Worm (Caenorhabditis elegans) whole organism, young adult: ENCODE results near the gene Y58A7A.4.

ENCODE experiments used
- F10E7.11 ChIP-seq: sonication (generic microtip); optimal IDR thresholded peaks from 2 replicates; lab custom pipeline; 2017; ENCODE audit warnings: mild to moderate bottlenecking, missing genetic modification characterization, moderate library complexity, missing compliant biosample characterization
- Y53G8AR.9 ChIP-seq: fragments of 200-800 bp; sonication (Bioruptor generic); conservative IDR thresholded peaks from 2 replicates; pipeline ENCODE4 v1.3.6; 2022; ENCODE audit warnings: missing genetic modification reagents, missing genetic modification characterization, missing compliant biosample characterization
- Y56A3A.18 ChIP-seq: fragments of 200-800 bp; sonication (Bioruptor generic); IDR thresholded peaks from 2 replicates; pipeline ENCODE4 v1.3.6; 2022; ENCODE audit warnings: missing genetic modification reagents, missing genetic modification characterization, missing compliant biosample characterization
- aptf-2 ChIP-seq: fragments of 200-800 bp; sonication (Bioruptor generic); conservative IDR thresholded peaks from 2 replicates; pipeline ENCODE4 v1.3.6; 2022; ENCODE audit warnings: missing genetic modification reagents, missing genetic modification characterization, missing compliant biosample characterization
- atf-7 ChIP-seq: sonication (generic microtip); optimal IDR thresholded peaks from 2 replicates; lab custom pipeline; 2017; ENCODE audit warnings: mild to moderate bottlenecking, missing genetic modification characterization, missing compliant biosample characterization
- athp-1 ChIP-seq: sonication (generic microtip); optimal IDR thresholded peaks from 2 replicates; lab custom pipeline; 2017; ENCODE audit warnings: mild to moderate bottlenecking, missing genetic modification characterization, missing compliant biosample characterization
- attf-3 ChIP-seq: fragments of 200-800 bp; sonication (Bioruptor generic); conservative IDR thresholded peaks from 2 replicates; pipeline ENCODE4 v1.3.6; 2022; ENCODE audit warnings: missing genetic modification reagents, missing genetic modification characterization, missing compliant biosample characterization
- cebp-1 ChIP-seq, 2 experiments: fragments of 200-800 bp in 1 of 2; sonication (Bioruptor generic) in 1 of 2; sonication (generic microtip) in 1 of 2; IDR thresholded peaks in 1 of 2; optimal IDR thresholded peaks in 1 of 2; 2 replicates each; pipeline versions ENCODE4 v1.3.6 to Lab custom; 2017 to 2022; ENCODE audit warnings: missing compliant biosample characterization in 2 of 2, missing genetic modification characterization in 2 of 2, mild to moderate bottlenecking in 1 of 2, missing genetic modification reagents in 1 of 2, moderate library complexity in 1 of 2
- ceh-58 ChIP-seq: fragments of 200-800 bp; sonication (Bioruptor generic); IDR thresholded peaks from 2 replicates; pipeline ENCODE4 v1.3.6; 2022; ENCODE audit warnings: missing genetic modification characterization, missing compliant biosample characterization
- die-1 ChIP-seq: sonication (generic microtip); optimal IDR thresholded peaks from 2 replicates; lab custom pipeline; 2016; ENCODE audit warnings: missing genotype, mild to moderate bottlenecking, missing genetic modification characterization, missing compliant biosample characterization
- dox-1 ChIP-seq: fragments of 200-800 bp; sonication (Bioruptor generic); IDR thresholded peaks from 2 replicates; pipeline ENCODE4 v1.3.6; 2022; ENCODE audit warnings: missing genetic modification reagents, missing genetic modification characterization, missing compliant biosample characterization
- efl-1 ChIP-seq: fragments of 150-350 bp; optimal IDR thresholded peaks from 2 replicates; lab custom pipeline; 2014; ENCODE audit warnings: missing biosample characterization, missing genetic modification reagents, missing genetic modification characterization
- egrh-3 ChIP-seq: fragments of 200-800 bp; sonication (Bioruptor generic); IDR thresholded peaks from 2 replicates; pipeline ENCODE4 v1.3.6; 2022; ENCODE audit warnings: missing genetic modification reagents, missing genetic modification characterization, missing compliant biosample characterization
- ekl-4 ChIP-seq: fragments of 200-800 bp; sonication (Bioruptor generic); IDR thresholded peaks from 2 replicates; pipeline ENCODE4 v1.3.6; 2022; ENCODE audit warnings: missing genetic modification reagents, missing genetic modification characterization, missing compliant biosample characterization
- ets-4 ChIP-seq: fragments of 200-800 bp; sonication (Bioruptor generic); optimal IDR thresholded peaks from 2 replicates; lab custom pipeline; 2018; ENCODE audit warnings: mild to moderate bottlenecking, missing genetic modification characterization, missing compliant biosample characterization
- hlh-12 ChIP-seq: sonication (generic microtip); optimal IDR thresholded peaks from 2 replicates; lab custom pipeline; 2016; ENCODE audit warnings: missing genetic modification characterization, missing compliant biosample characterization
- lag-1 ChIP-seq: fragments of 200-800 bp; sonication (Bioruptor generic); IDR thresholded peaks from 2 replicates; pipeline ENCODE4 v1.3.6; 2022; ENCODE audit warnings: missing genetic modification reagents, missing genetic modification characterization, missing compliant biosample characterization
- let-526 ChIP-seq: fragments of 200-800 bp; sonication (Bioruptor generic); IDR thresholded peaks from 2 replicates; pipeline ENCODE4 v1.3.6; 2022; ENCODE audit warnings: missing genetic modification reagents, missing genetic modification characterization, missing compliant biosample characterization
- lin-35 ChIP-seq, 3 experiments: fragments of 150-350 bp in 2 of 3; sonication (generic microtip) in 1 of 3; optimal IDR thresholded peaks; 2 replicates each; lab custom pipeline; 2014 to 2018; ENCODE audit warnings: missing biosample characterization in 3 of 3, missing genetic modification characterization in 3 of 3, missing genetic modification reagents in 3 of 3
- lin-40 ChIP-seq: sonication (generic microtip); optimal IDR thresholded peaks from 2 replicates; lab custom pipeline; 2016; ENCODE audit warnings: missing genetic modification characterization, mild to moderate bottlenecking, missing compliant biosample characterization, missing genotype, missing genetic modification reagents
- lsl-1 ChIP-seq: fragments of 200-800 bp; sonication (Bioruptor generic); optimal IDR thresholded peaks from 2 replicates; lab custom pipeline; 2018; ENCODE audit warnings: mild to moderate bottlenecking, missing genetic modification characterization, moderate library complexity, missing compliant biosample characterization
- madf-6 ChIP-seq: fragments of 200-800 bp; sonication (Bioruptor generic); IDR thresholded peaks from 2 replicates; pipeline ENCODE4 v1.3.6; 2022; ENCODE audit warnings: missing genetic modification reagents, missing genetic modification characterization, missing compliant biosample characterization
- mes-4 ChIP-seq: sonication (generic microtip); optimal IDR thresholded peaks from 2 replicates; lab custom pipeline; 2016; ENCODE audit warnings: missing genotype, missing genetic modification characterization, missing compliant biosample characterization
- nfya-2 ChIP-seq: fragments of 200-800 bp; sonication (Bioruptor generic); IDR thresholded peaks from 2 replicates; pipeline ENCODE4 v1.3.6; 2022; ENCODE audit warnings: missing genetic modification reagents, missing genetic modification characterization, missing compliant biosample characterization
- nhr-120 ChIP-seq: fragments of 200-800 bp; sonication (Bioruptor generic); IDR thresholded peaks from 2 replicates; pipeline ENCODE4 v1.3.6; 2022; ENCODE audit warnings: missing genetic modification characterization, missing compliant biosample characterization
- repo-1 ChIP-seq: sonication (generic microtip); optimal IDR thresholded peaks from 2 replicates; lab custom pipeline; 2017; ENCODE audit warnings: mild to moderate bottlenecking, missing genetic modification characterization, missing compliant biosample characterization
- snpc-1.1 ChIP-seq: sonication (generic microtip); optimal IDR thresholded peaks from 2 replicates; lab custom pipeline; 2017; ENCODE audit warnings: missing genetic modification characterization, mild to moderate bottlenecking, missing compliant biosample characterization, antibody characterized with exemption, moderate library complexity, missing genotype, missing genetic modification reagents; ENCODE audit not compliant: insufficient read depth
- sptf-2 ChIP-seq: fragments of 200-800 bp; sonication (Bioruptor generic); optimal IDR thresholded peaks from 2 replicates; lab custom pipeline; 2018; ENCODE audit warnings: mild to moderate bottlenecking, missing genetic modification characterization, missing compliant biosample characterization
- tbx-9 ChIP-seq: sonication (generic microtip); optimal IDR thresholded peaks from 2 replicates; lab custom pipeline; 2016; ENCODE audit warnings: borderline replicate concordance, missing genetic modification characterization, inconsistent platforms, missing compliant biosample characterization
- xnd-1 ChIP-seq: sonication (generic microtip); optimal IDR thresholded peaks from 2 replicates; lab custom pipeline; 2016; ENCODE audit warnings: missing genotype, missing genetic modification reagents, missing genetic modification characterization, missing compliant biosample characterization
- zfh-2 ChIP-seq: fragments of 200-800 bp; sonication (Bioruptor generic); conservative IDR thresholded peaks from 2 replicates; pipeline ENCODE4 v1.3.6; 2022; ENCODE audit warnings: missing genetic modification reagents, missing genetic modification characterization, missing compliant biosample characterization
- ztf-18 ChIP-seq: sonication (generic microtip); optimal IDR thresholded peaks from 2 replicates; lab custom pipeline; 2016; ENCODE audit warnings: missing genotype, mild to moderate bottlenecking, missing genetic modification characterization, missing compliant biosample characterization
- ztf-6 ChIP-seq: fragments of 200-800 bp; sonication (Bioruptor generic); IDR thresholded peaks from 2 replicates; pipeline ENCODE4 v1.3.6; 2022; ENCODE audit warnings: missing genetic modification reagents, missing genetic modification characterization, missing compliant biosample characterization

The Y58A7A.4 gene

DNA sequence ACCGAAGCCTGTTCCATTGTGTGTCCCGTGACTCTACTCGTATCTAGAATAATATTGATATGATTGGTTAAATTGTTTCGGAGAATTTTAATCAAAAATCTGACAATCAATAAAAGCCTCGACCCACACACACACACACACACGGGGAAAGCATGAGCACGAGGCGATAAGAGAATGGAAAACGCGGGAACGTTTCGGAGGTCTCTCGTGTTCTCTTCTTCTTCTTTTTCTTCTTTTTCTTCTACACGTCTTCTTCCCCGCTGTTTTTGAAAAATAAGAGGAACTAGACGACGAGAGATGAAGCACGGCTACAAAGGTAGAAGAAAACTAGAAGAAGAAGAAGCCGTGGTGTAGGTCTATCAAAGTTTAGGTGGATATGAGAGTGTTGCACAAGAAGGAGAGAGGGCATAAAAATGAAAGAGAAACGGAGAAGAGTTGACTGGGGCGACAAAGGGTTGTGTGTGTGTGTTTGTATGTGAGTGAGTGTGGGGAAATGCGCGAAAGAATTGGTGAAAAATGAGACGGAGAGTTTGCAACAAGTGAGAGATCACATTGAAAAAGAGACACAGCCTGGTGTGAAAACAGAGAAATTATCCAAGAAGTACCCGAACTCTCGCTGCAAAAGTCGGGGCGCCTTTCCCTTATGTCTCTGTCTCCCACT lies 19.9 kb downstream of the Y58A7A.4 start, which contains the start of gene mlk-1 (continued):
- TF ChIP-seq lin-40 (tag; lab: Kevin White, UChicago) (peak; percentile 71), egrh-3 (GFP tag; lab: Robert Waterston, UW) (peak; percentile 18), lin-35 (GFP tag; optimal IDR thresholded peaks at IDR 0.05; lab: Kevin White, UChicago) (peak in 1 of 3 experiments; percentile 24)

DNA sequence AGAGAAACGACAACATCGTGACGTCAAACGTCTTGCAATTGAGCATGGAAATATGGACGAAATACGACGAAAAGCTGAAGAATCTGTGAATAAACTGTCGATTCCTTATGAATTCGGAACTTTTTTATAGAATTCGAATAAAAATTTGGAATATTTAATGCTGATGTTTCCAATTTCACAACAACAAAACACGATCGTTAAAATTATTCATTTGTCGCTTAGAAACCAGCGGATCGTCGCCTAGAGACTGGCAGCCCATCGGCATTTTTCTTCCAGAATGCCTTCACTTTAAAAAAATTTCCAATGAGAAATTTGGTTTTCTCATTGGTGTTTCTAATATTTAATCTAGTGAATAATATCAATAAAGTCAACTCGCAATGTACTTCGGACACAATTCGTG lies 31.5 kb downstream of the Y58A7A.4 start, which contains the start of gene cwp-4:
Gene cwp-4, plus strand, starts transcription at position 301 of the 400 bp plus-strand sequence.
- no peak for TF ChIP-seq nhr-120 (GFP tag; lab: Robert Waterston, UW)
- TF ChIP-seq cebp-1 (GFP tag; IDR thresholded peaks at IDR 0.05; lab: Robert Waterston, UW): no peak
- TF ChIP-seq cebp-1 (tag; optimal IDR thresholded peaks at IDR 0.05; lab: Kevin White, UChicago): no peak
- TF ChIP-seq ztf-6: no peak
- no peak for TF ChIP-seq dox-1 (GFP tag; lab: Robert Waterston, UW)
- TF ChIP-seq atf-7 (tag; lab: Kevin White, UChicago): no peak
- no peak for TF ChIP-seq attf-3 (GFP tag; lab: Robert Waterston, UW)
- TF ChIP-seq let-526: no peak
- TF ChIP-seq ztf-18 (tag; lab: Kevin White, UChicago): no peak
- no peak for TF ChIP-seq xnd-1 (tag; lab: Kevin White, UChicago)
- no peak for TF ChIP-seq snpc-1.1
- TF ChIP-seq nfya-2 (GFP tag; lab: Robert Waterston, UW): no peak
- TF ChIP-seq F10E7.11: no peak
- TF ChIP-seq hlh-12 (tag; lab: Kevin White, UChicago): no peak
- no peak for TF ChIP-seq efl-1 (GFP tag; lab: Kevin White, UChicago)
- no peak for TF ChIP-seq tbx-9 (tag; lab: Kevin White, UChicago)
- no peak for TF ChIP-seq die-1 (tag; lab: Kevin White, UChicago)
- no peak for TF ChIP-seq repo-1 (tag; lab: Kevin White, UChicago)
- TF ChIP-seq Y56A3A.18 (GFP tag; lab: Robert Waterston, UW): no peak
- no peak for TF ChIP-seq ets-4 (GFP tag; lab: Kevin White, UChicago)
- no peak for TF ChIP-seq ekl-4 (GFP tag; lab: Robert Waterston, UW)

DNA sequence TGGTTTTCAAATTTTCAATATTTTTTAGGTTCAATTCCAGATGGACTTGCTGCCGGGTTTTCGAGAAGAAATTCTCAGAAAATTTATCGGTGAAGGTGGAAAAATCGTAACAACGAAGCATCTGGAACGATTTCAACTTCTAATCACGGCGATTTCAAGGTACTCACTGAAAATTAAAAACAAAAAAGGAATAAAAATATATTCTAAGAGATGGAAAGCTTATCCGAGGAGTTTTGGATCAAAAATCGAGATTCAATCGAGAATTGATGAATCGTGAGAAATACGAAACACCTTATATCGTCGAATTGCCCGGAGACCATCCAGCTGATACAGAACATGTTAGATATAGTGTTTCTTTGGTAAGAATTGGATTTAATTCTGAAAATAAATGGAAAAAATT lies 32.6 kb downstream of the Y58A7A.4 start, which contains the start of gene K11D12.12:
Gene K11D12.12, plus strand, starts transcription at position 29 of the 400 bp plus-strand sequence.
- TF ChIP-seq xnd-1 (tag; lab: Kevin White, UChicago) (peak; percentile 4), sptf-2 (GFP tag; lab: Kevin White, UChicago) (no peak), atf-7 (tag; lab: Kevin White, UChicago) (no peak), lsl-1 (no peak), ceh-58 (GFP tag; lab: Robert Waterston, UW) (no peak), madf-6 (GFP tag; lab: Robert Waterston, UW) (0 out of 2 replicates have a peak, but pooled peaks have one; percentile 23), aptf-2 (GFP tag; lab: Robert Waterston, UW) (no peak), lag-1 (GFP tag; lab: Robert Waterston, UW) (no peak), Y53G8AR.9 (GFP tag; lab: Robert Waterston, UW) (0 out of 2 replicates have a peak, but pooled peaks have one; percentile 34), athp-1 (tag; lab: Kevin White, UChicago) (no peak), mes-4 (tag; lab: Kevin White, UChicago) (no peak), zfh-2 (GFP tag; lab: Robert Waterston, UW) (no peak)
